Worm (Caenorhabditis elegans) whole organism, L1 larva: ENCODE data around the gene xtr-1.

Experiments used
- aha-1 ChIP-seq: fragments of 150-350 bp; optimal IDR thresholded peaks from 2 replicates; lab custom pipeline; 2014; ENCODE audit warnings: missing biosample characterization, missing genetic modification characterization
- dpl-1 ChIP-seq, 3 experiments: fragments of 150-350 bp in 2 of 3; sonication (generic microtip) in 1 of 3; optimal IDR thresholded peaks; 2 replicates each; lab custom pipeline; 2014 to 2017; ENCODE audit warnings: missing biosample characterization in 3 of 3, missing genetic modification characterization in 3 of 3, missing genetic modification reagents in 3 of 3
- efl-3 ChIP-seq: fragments of 200-800 bp; sonication (Bioruptor generic); optimal IDR thresholded peaks from 2 replicates; lab custom pipeline; 2018; ENCODE audit warnings: mild to moderate bottlenecking, missing genetic modification characterization, missing compliant biosample characterization
- mdl-1 ChIP-seq, 2 experiments: fragments of 150-350 bp; optimal IDR thresholded peaks; 2 replicates each; lab custom pipeline; 2014 to 2017; ENCODE audit warnings: missing biosample characterization in 2 of 2, missing genetic modification characterization in 2 of 2, inconsistent platforms in 1 of 2
- nhr-237 ChIP-seq: fragments of 150-350 bp; optimal IDR thresholded peaks from 2 replicates; lab custom pipeline; 2014; ENCODE audit warnings: missing biosample characterization, missing genetic modification characterization
- pqm-1 ChIP-seq: sonication (generic microtip); optimal IDR thresholded peaks from 3 replicates; lab custom pipeline; 2017; ENCODE audit warnings: missing biosample characterization, missing genetic modification characterization
- unc-62 ChIP-seq: fragments of 150-350 bp; optimal IDR thresholded peaks from 2 replicates; lab custom pipeline; 2014; ENCODE audit warnings: missing biosample characterization, missing genetic modification reagents, missing genetic modification characterization
- zag-1 ChIP-seq: fragments of 150-350 bp; optimal IDR thresholded peaks from 2 replicates; lab custom pipeline; 2014; ENCODE audit warnings: missing biosample characterization, missing genetic modification characterization

DNA sequence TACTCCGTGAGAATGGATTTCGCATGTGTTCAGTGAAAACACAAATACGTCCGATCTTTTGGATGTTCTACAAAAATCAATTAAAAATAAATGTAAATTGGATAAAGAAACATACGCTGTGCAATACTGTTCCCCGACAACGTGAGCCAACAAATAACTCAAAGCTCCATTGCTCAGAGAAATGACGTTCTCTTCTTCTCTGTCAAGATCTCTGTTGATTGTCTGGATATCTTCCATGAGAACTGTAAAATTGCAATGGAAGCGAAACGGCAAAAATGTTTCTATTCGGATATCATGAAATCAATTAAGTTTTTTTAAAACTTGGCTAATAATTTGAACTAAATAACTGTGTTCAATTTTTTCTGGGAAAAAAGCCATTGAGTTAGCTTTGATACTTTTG, 44.1 kb downstream of the xtr-1 start:
- TF ChIP-seq nhr-237 (tag; lab: Kevin White, UChicago) (no peak), efl-3 (GFP tag; lab: Kevin White, UChicago) (no peak), mdl-1 (tag; optimal IDR thresholded peaks at IDR 0.05; lab: Kevin White, UChicago) (no peak), pqm-1 (tag; lab: Kevin White, UChicago) (no peak), zag-1 (tag; lab: Kevin White, UChicago) (no peak), dpl-1 (GFP tag; optimal IDR thresholded peaks at IDR 0.05; lab: Kevin White, UChicago) (no peak), unc-62 (GFP tag; lab: Kevin White, UChicago) (no peak), aha-1 (tag; lab: Kevin White, UChicago) (no peak)
